Fruit fly (Drosophila melanogaster): ENCODE results near the gene muc.

muc gene

DNA sequence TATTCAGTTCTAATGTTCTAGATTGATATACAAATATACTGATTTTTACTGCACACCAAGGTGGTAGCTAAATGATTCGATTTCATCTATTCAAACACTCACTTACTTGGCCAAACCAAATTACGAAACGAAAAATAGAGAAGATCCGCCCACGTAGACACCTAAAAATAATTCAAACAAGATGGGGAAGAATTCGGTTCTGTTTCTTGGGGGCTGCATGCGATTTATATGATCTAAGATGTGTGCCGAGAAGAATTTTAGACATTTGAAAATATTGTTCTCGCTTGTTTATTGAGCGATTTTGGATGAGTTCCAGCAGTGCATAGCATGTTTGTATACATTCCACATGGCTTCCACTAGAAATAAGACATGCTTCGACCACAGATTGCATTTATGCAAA lies 19.0 kb upstream of the muc start:
- no peak for TF ChIP-seq Hr78 (GFP tag; optimal IDR thresholded peaks at IDR 0.05)
- TF ChIP-seq rgr (GFP tag; optimal IDR thresholded peaks at IDR 0.05), result no peak
- TF ChIP-seq brk (GFP tag; optimal IDR thresholded peaks at IDR 0.05), result no peak
- no peak for TF ChIP-seq ey (GFP tag; optimal IDR thresholded peaks at IDR 0.05)
- TF ChIP-seq GATAd (GFP tag; optimal IDR thresholded peaks at IDR 0.05), result no peak
- TF ChIP-seq Hr83 (GFP tag; optimal IDR thresholded peaks at IDR 0.05; ENCODE audit: poor library complexity, severe bottlenecking), result no peak
- no peak for TF ChIP-seq dsf (GFP tag; optimal IDR thresholded peaks at IDR 0.05; ENCODE audit: borderline replicate concordance)
- no peak for TF ChIP-seq Myc (optimal IDR thresholded peaks at IDR 0.05)
- no peak for TF ChIP-seq Vsx2 (GFP tag; optimal IDR thresholded peaks at IDR 0.05; ENCODE audit: partially characterized antibody)
- no peak for TF ChIP-seq usp (GFP tag; optimal IDR thresholded peaks at IDR 0.05)
- no peak for TF ChIP-seq fru (GFP tag; optimal IDR thresholded peaks at IDR 0.05)
- no peak for TF ChIP-seq Hnf4 (GFP tag; optimal IDR thresholded peaks at IDR 0.05)
- TF ChIP-seq pan (optimal IDR thresholded peaks at IDR 0.05), result no peak
- TF ChIP-seq OdsH (GFP tag; optimal IDR thresholded peaks at IDR 0.05), result no peak

DNA sequence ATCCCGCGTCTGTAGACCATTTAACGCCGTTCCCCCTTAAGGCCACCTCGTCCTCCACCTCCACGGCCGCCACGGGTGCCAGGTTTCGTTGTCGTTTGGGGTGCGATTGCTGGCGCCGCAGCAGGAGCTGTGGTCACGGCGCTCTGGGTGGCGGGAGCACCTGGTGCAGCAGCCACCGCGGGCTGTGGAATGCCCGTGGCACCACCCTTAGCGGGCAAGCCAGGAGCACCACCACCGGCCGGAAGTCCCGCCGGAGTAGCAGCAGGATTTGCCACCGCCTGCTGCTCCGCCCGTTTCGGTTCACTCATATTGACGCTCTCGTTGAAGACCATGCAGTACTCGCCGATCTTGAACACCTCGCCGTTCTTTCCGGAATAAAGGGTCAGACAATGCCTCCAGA lies 17.7 kb upstream of the muc start:
- TF ChIP-seq OdsH (GFP tag; optimal IDR thresholded peaks at IDR 0.05) (no peak), CrebA (GFP tag; optimal IDR thresholded peaks at IDR 0.05; ENCODE audit: borderline replicate concordance) (no peak), Dif (GFP tag; optimal IDR thresholded peaks at IDR 0.05; ENCODE audit: partially characterized antibody) (no peak), Myc (optimal IDR thresholded peaks at IDR 0.05) (no peak), Hnf4 (GFP tag; optimal IDR thresholded peaks at IDR 0.05) (no peak)

dm6 chr2L:7409602-7410001 lies 17.1 kb upstream of the muc start, which contains the start of gene CG5181:
Gene CG5181 (minus strand): TSS chr2L:7409809.
- TF ChIP-seq woc (GFP tag; optimal IDR thresholded peaks at IDR 0.05) (no peak), lola (GFP tag; optimal IDR thresholded peaks at IDR 0.05) (no peak), br (GFP tag; optimal IDR thresholded peaks at IDR 0.05) (no peak), N (GFP tag; optimal IDR thresholded peaks at IDR 0.05) (no peak), CG32264 (GFP tag; optimal IDR thresholded peaks at IDR 0.05) (no peak), Dif (GFP tag; optimal IDR thresholded peaks at IDR 0.05; ENCODE audit: partially characterized antibody) (no peak), brk (GFP tag; optimal IDR thresholded peaks at IDR 0.05) (no peak), Jra (GFP tag; optimal IDR thresholded peaks at IDR 0.05) (no peak), tai (GFP tag; optimal IDR thresholded peaks at IDR 0.05) (no peak), Vsx2 (GFP tag; optimal IDR thresholded peaks at IDR 0.05; ENCODE audit: partially characterized antibody) (no peak), Abd-B (GFP tag; optimal IDR thresholded peaks at IDR 0.05) (no peak), foxo (GFP tag; optimal IDR thresholded peaks at IDR 0.05) (no peak)

DNA sequence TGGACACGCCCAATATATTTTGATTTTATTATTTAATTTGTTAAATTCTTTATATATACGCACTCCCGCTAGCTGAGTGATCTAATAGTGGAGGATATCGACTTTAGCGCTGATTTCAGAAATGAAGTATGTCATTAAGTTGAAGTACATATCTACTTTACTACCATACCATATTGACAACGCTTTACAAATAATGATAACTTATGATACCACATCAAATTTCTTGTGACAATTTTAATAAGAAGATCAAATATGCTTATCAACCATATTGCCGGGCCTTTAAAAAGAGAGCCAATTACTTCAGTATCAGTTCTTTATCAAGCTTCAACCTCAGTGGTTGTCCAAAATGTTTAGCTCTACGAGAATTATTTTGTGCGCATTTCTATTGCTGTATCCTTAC lies 16.1 kb upstream of the muc start, which contains the start of gene CG15818:
CG15818 (plus strand) TSS at position 301 of the 400 bp plus-strand sequence.
- TF ChIP-seq tai (GFP tag; optimal IDR thresholded peaks at IDR 0.05) (no peak), Dif (GFP tag; optimal IDR thresholded peaks at IDR 0.05; ENCODE audit: partially characterized antibody) (no peak), Vsx2 (GFP tag; optimal IDR thresholded peaks at IDR 0.05; ENCODE audit: partially characterized antibody) (no peak), Hnf4 (GFP tag; optimal IDR thresholded peaks at IDR 0.05) (no peak), sv (GFP tag; optimal IDR thresholded peaks at IDR 0.05) (no peak), HLH106 (tag; optimal IDR thresholded peaks at IDR 0.05) (no peak), ey (GFP tag; optimal IDR thresholded peaks at IDR 0.05) (no peak), Hr78 (GFP tag; optimal IDR thresholded peaks at IDR 0.05) (no peak), foxo (GFP tag; optimal IDR thresholded peaks at IDR 0.05) (no peak), N (GFP tag; optimal IDR thresholded peaks at IDR 0.05) (no peak), Rel (GFP tag; optimal IDR thresholded peaks at IDR 0.05) (no peak), Rel (tag; optimal IDR thresholded peaks at IDR 0.05) (no peak), usp (GFP tag; optimal IDR thresholded peaks at IDR 0.05) (no peak), Abd-B (GFP tag; optimal IDR thresholded peaks at IDR 0.05) (no peak), h (GFP tag; optimal IDR thresholded peaks at IDR 0.05) (no peak), Sp1 (GFP tag; optimal IDR thresholded peaks at IDR 0.05) (no peak), dmrt93B (GFP tag; optimal IDR thresholded peaks at IDR 0.05) (no peak)

- TF ChIP-seq tai (GFP tag; optimal IDR thresholded peaks at IDR 0.05), result peak; percentile 70
- TF ChIP-seq fru (GFP tag; optimal IDR thresholded peaks at IDR 0.05), result peak; percentile 25
- TF ChIP-seq CG9705 (GFP tag; optimal IDR thresholded peaks at IDR 0.05), result no peak
- no peak for TF ChIP-seq pan (optimal IDR thresholded peaks at IDR 0.05)
- no peak for TF ChIP-seq N (GFP tag; optimal IDR thresholded peaks at IDR 0.05)
- no peak for TF ChIP-seq usp (GFP tag; optimal IDR thresholded peaks at IDR 0.05)
- no peak for TF ChIP-seq Dfd (GFP tag; optimal IDR thresholded peaks at IDR 0.05)
- TF ChIP-seq Abd-B (GFP tag; optimal IDR thresholded peaks at IDR 0.05), result no peak
- no peak for TF ChIP-seq Rel (GFP tag; optimal IDR thresholded peaks at IDR 0.05)
- peak; percentile 15 for TF ChIP-seq Rel (tag; optimal IDR thresholded peaks at IDR 0.05)
- TF ChIP-seq Mio (GFP tag; optimal IDR thresholded peaks at IDR 0.05), result no peak
- no peak for TF ChIP-seq Jra (GFP tag; optimal IDR thresholded peaks at IDR 0.05)
- peak; percentile 57 for TF ChIP-seq rgr (GFP tag; optimal IDR thresholded peaks at IDR 0.05)
- TF ChIP-seq Hnf4 (GFP tag; optimal IDR thresholded peaks at IDR 0.05), result peak; percentile 40
- no peak for TF ChIP-seq dsf (GFP tag; optimal IDR thresholded peaks at IDR 0.05; ENCODE audit: borderline replicate concordance)
- TF ChIP-seq Dif (GFP tag; optimal IDR thresholded peaks at IDR 0.05; ENCODE audit: partially characterized antibody), result no peak
- TF ChIP-seq foxo (GFP tag; optimal IDR thresholded peaks at IDR 0.05), result peak in 1 of 2 experiments; percentile 44
- peak; percentile 51 for TF ChIP-seq ey (GFP tag; optimal IDR thresholded peaks at IDR 0.05)
- TF ChIP-seq br (GFP tag; optimal IDR thresholded peaks at IDR 0.05), result peak; percentile 19
- peak; percentile 50 for TF ChIP-seq Sp1 (GFP tag; optimal IDR thresholded peaks at IDR 0.05)
- no peak for TF ChIP-seq Myc (optimal IDR thresholded peaks at IDR 0.05)
- TF ChIP-seq sv (GFP tag; optimal IDR thresholded peaks at IDR 0.05), result no peak
- peak; percentile 41 for TF ChIP-seq h (GFP tag; optimal IDR thresholded peaks at IDR 0.05)
- peak; percentile 79 for TF ChIP-seq woc (GFP tag; optimal IDR thresholded peaks at IDR 0.05)
- peak; percentile 25 for TF ChIP-seq dmrt93B (GFP tag; optimal IDR thresholded peaks at IDR 0.05)
- no peak for TF ChIP-seq psq (GFP tag; optimal IDR thresholded peaks at IDR 0.05)
- no peak for TF ChIP-seq dl (GFP tag; optimal IDR thresholded peaks at IDR 0.05; ENCODE audit: insufficient read depth in 1 of 2, partially characterized antibody in 2 of 2)
Measured at dm6 chr2L:7411947-7412621, 14.6 kb upstream of the muc start, which contains the start of gene chm. Gene chm (plus strand): TSS chr2L:7412417.
